Fruit fly (Drosophila melanogaster) Kc167 (cell line): ENCODE data around the gene CG15172.

Source experiments
- Myc ChIP-seq: fragments of >200 bp; optimal IDR thresholded peaks from 2 replicates; lab custom pipeline; 2017; ENCODE audit warnings: missing external identifiers
- Sin3A ChIP-seq: fragments of >200 bp; optimal IDR thresholded peaks from 2 replicates; lab custom pipeline; 2018; ENCODE audit warnings: missing external identifiers
- h ChIP-seq: fragments of >200 bp; optimal IDR thresholded peaks from 3 replicates; lab custom pipeline; 2018; ENCODE audit warnings: missing external identifiers
- insv ChIP-seq: fragments of >200 bp; optimal IDR thresholded peaks from 3 replicates; lab custom pipeline; 2018; ENCODE audit warnings: missing external identifiers
- psq ChIP-seq: fragments of >200 bp; optimal IDR thresholded peaks from 2 replicates; lab custom pipeline; 2017; ENCODE audit warnings: missing external identifiers
- ttk ChIP-seq: sonication (Bioruptor generic); optimal IDR thresholded peaks from 2 replicates; lab custom pipeline; 2017; ENCODE audit warnings: missing external identifiers

dm6 chr2L:18980982-18981381, 41.2 kb upstream of the CG15172 start:
- TF ChIP-seq Sin3A (lab: Kevin White, UChicago), result no peak
- TF ChIP-seq ttk (lab: Kevin White, UChicago), result no peak
- no peak for TF ChIP-seq psq
- TF ChIP-seq Myc (lab: Kevin White, UChicago), result no peak
- no peak for TF ChIP-seq h
- no peak for TF ChIP-seq insv (lab: Kevin White, UChicago)
